Worm (Caenorhabditis elegans): ENCODE measurements around the gene vit-4.
A peak's percentile ranks its signal among the peaks of the same experiment; 100 is the strongest.

The vit-4 gene

DNA sequence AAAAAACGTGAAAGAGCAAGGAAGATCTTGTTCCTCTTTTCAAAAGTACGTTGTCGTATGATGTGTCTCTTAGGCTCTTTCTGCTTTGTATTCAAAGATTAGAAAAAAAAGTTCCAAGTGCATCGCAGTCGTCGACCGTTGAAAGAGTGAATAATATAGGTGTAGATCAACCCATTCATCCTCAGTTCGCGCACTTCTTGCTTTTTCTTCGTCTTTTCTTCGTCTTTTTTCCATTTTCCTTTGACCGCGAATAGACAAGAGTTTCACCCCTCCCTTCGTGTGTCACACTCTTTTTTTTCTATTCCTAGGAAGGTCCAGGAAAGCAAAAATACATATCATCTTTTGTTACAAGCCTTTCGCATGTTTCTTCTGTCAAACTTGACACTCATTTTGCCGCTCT, 37.1 kb downstream of the vit-4 start:
- TF ChIP-seq fax-1 (tag; optimal IDR thresholded peaks at IDR 0.05) (no peak), pqm-1 (tag; optimal IDR thresholded peaks at IDR 0.05) (no peak), mec-3 (tag; optimal IDR thresholded peaks at IDR 0.05; ENCODE audit: borderline replicate concordance) (no peak), pag-3 (tag; optimal IDR thresholded peaks at IDR 0.05; ENCODE audit: borderline replicate concordance) (no peak)

DNA sequence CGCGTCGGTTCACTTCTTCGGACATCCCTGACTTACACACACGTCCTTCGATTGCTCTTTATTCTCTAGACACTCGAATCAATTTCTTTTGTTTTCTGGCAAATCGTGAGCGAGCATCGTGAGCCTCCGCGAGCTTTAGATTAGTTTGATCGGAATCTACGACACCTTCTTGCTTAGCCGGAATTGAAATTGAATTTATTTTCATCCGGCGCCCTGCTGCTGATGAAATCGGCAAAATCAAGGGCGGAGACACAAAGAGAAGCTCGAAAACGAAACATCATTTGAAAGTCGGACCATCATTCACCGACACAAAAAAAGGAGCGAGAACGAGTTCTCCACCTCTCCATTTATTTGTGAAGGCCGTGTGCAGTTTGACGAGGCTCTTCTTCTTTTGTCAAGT, 45.3 kb downstream of the vit-4 start, which contains the start of gene npr-16:
Gene npr-16, plus strand, starts transcription at position 301 of the 400 bp plus-strand sequence.
- TF ChIP-seq hlh-8 (tag; optimal IDR thresholded peaks at IDR 0.05) (no peak), pros-1 (tag; optimal IDR thresholded peaks at IDR 0.05) (no peak), ceh-24 (tag; optimal IDR thresholded peaks at IDR 0.05) (no peak), pag-3 (tag; optimal IDR thresholded peaks at IDR 0.05; ENCODE audit: borderline replicate concordance) (no peak), odd-2 (tag; optimal IDR thresholded peaks at IDR 0.05) (no peak), lim-6 (tag; optimal IDR thresholded peaks at IDR 0.05) (no peak), F13H6.1 (tag; optimal IDR thresholded peaks at IDR 0.05) (no peak), dmd-4 (tag; optimal IDR thresholded peaks at IDR 0.05; ENCODE audit: borderline replicate concordance) (no peak), nhr-11 (tag; optimal IDR thresholded peaks at IDR 0.05) (no peak), Y22D7AL.16 (tag; optimal IDR thresholded peaks at IDR 0.05) (no peak), ceh-30 (tag; optimal IDR thresholded peaks at IDR 0.05) (no peak)

DNA sequence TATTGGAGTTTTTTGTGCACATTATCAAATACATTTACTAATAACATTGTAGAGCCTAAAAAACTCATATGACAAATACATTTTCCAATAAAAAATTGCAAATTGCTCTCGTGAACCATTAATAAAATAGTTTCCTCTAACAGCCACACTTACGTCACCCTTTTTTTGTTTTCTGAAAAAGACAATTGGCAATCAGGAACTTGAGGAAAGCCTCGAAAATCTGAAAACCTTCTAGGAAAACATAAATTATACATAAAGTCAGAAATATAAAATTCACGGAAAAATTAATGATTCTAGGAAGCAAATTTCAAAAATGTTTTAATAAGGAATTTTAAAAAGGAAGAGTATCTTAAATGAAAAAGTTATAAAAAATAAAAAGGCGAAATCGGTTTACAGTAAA, 46.6 kb downstream of the vit-4 start:
- TF ChIP-seq pag-3 (tag; optimal IDR thresholded peaks at IDR 0.05; ENCODE audit: borderline replicate concordance) (no peak), fkh-6 (tag; optimal IDR thresholded peaks at IDR 0.05) (no peak), ceh-9 (tag; optimal IDR thresholded peaks at IDR 0.05) (no peak), hlh-8 (tag; optimal IDR thresholded peaks at IDR 0.05) (no peak), odd-2 (tag; optimal IDR thresholded peaks at IDR 0.05) (no peak), pqm-1 (tag; optimal IDR thresholded peaks at IDR 0.05) (no peak), T23F11.4 (GFP tag; optimal IDR thresholded peaks at IDR 0.05) (no peak), nfya-1 (tag; optimal IDR thresholded peaks at IDR 0.05) (no peak), sox-4 (tag; optimal IDR thresholded peaks at IDR 0.05) (no peak), ceh-22 (tag; optimal IDR thresholded peaks at IDR 0.05) (no peak), fax-1 (tag; optimal IDR thresholded peaks at IDR 0.05) (no peak), npax-4 (tag; optimal IDR thresholded peaks at IDR 0.05) (no peak), sdc-2 (tag; optimal IDR thresholded peaks at IDR 0.05) (no peak), mec-3 (tag; optimal IDR thresholded peaks at IDR 0.05; ENCODE audit: borderline replicate concordance) (no peak)

DNA sequence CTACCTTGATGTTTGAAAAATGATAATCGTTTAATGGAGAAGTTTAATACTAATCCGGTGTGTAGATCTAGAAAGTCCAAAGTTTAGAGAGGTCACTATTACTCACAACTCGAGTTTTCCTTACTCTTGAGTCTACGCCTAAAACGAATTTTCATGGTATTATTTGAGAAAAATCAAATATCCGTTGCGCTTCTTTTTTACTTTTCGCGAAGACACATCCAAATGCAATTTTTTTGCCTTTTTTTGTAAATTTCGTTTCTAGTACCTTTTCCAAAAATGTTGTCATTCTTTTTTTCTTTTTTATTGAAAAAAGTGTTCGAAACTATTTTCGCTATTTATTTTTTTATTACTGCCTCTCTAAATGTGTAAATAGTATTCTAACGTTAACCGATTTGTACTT, 50.0 kb downstream of the vit-4 start:
- TF ChIP-seq pag-3 (tag; optimal IDR thresholded peaks at IDR 0.05; ENCODE audit: borderline replicate concordance) (no peak), unc-42 (tag; optimal IDR thresholded peaks at IDR 0.05) (peak; percentile 67)

DNA sequence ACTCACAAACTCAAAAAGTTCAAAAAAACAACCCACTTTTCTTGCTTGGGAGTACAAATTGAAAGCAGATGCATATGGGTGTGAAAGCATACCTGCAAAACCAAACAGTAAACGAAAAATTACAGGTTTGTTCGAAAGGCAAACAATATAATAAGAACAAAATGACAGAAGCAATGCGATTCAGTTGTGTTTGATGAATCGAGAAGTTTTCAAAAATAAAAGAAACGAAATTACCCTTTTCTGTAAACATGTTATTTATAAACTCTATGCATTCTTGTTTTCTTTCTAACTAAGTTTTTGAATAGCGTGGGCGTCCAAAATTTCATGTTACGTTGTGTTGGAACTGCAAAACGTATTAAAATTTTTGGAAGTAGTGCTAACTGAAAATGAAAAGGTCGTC, 54.9 kb downstream of the vit-4 start, which contains the start of gene sox-4:
Gene sox-4, minus strand, starts transcription at position 101 of the 400 bp plus-strand sequence.
- TF ChIP-seq lim-6 (tag; optimal IDR thresholded peaks at IDR 0.05), result no peak

All from whole organism, late embryonic.